Fruit fly (Drosophila melanogaster): Measurements from ENCODE around the gene RFeSP.
A peak's percentile ranks its signal among the peaks of the same experiment; 100 is the strongest.

Gene RFeSP

dm6 chr2L:1648677-1649078 is 34.7 kb upstream of the RFeSP start (continued):
- TF ChIP-seq Nf-YC (tag; optimal IDR thresholded peaks at IDR 0.05), result no peak
- TF ChIP-seq CG43689 (GFP tag; IDR thresholded peaks at IDR 0.05), result peak; percentile 84
- peak; percentile 79 for TF ChIP-seq trh (GFP tag; optimal IDR thresholded peaks at IDR 0.05)
- TF ChIP-seq eve (GFP tag; optimal IDR thresholded peaks at IDR 0.05), result peak in 1 of 2 experiments; percentile 88
- peak; percentile 81 for TF ChIP-seq run (tag; optimal IDR thresholded peaks at IDR 0.05)
- TF ChIP-seq CG5180 (GFP tag; optimal IDR thresholded peaks at IDR 0.05), result peak; percentile 86
- TF ChIP-seq PHDP (tag; optimal IDR thresholded peaks at IDR 0.05), result peak; percentile 89
- TF ChIP-seq CG1792 (GFP tag; optimal IDR thresholded peaks at IDR 0.05), result peak; percentile 91
- no peak for TF ChIP-seq D (optimal IDR thresholded peaks at IDR 0.05)
- TF ChIP-seq D (GFP tag; optimal IDR thresholded peaks at IDR 0.05), result peak; percentile 79
- TF ChIP-seq CG5245 (GFP tag; optimal IDR thresholded peaks at IDR 0.05), result peak; percentile 29
- peak; percentile 48 for TF ChIP-seq kay (GFP tag; optimal IDR thresholded peaks at IDR 0.05)
- TF ChIP-seq dan (GFP tag; IDR thresholded peaks at IDR 0.05), result no peak
- peak; percentile 15 for TF ChIP-seq CG8924 (tag; optimal IDR thresholded peaks at IDR 0.05)
- peak; percentile 66 for TF ChIP-seq pfk (GFP tag; optimal IDR thresholded peaks at IDR 0.05)
- no peak for TF ChIP-seq pan (optimal IDR thresholded peaks at IDR 0.05)
- peak in 1 of 2 experiments; percentile 80 for TF ChIP-seq pan (GFP tag; optimal IDR thresholded peaks at IDR 0.05 in 1 of 2, IDR thresholded peaks at IDR 0.05 in 1 of 2)
- peak; percentile 20 for TF ChIP-seq Spps (tag; optimal IDR thresholded peaks at IDR 0.05)
- no peak for TF ChIP-seq cas (GFP tag; IDR thresholded peaks at IDR 0.05)
- peak; percentile 74 for TF ChIP-seq pnt (GFP tag; optimal IDR thresholded peaks at IDR 0.05)
- peak; percentile 44; the same call in 1 of the 2 replicates for TF ChIP-seq ap (GFP tag; IDR thresholded peaks at IDR 0.05)
- peak; percentile 38 for TF ChIP-seq jumu (GFP tag; optimal IDR thresholded peaks at IDR 0.05)
- peak; percentile 33 for TF ChIP-seq psq (GFP tag; optimal IDR thresholded peaks at IDR 0.05)
- TF ChIP-seq CG4820 (GFP tag; optimal IDR thresholded peaks at IDR 0.05), result peak; percentile 65
- TF ChIP-seq sima (GFP tag; optimal IDR thresholded peaks at IDR 0.05), result peak; percentile 86
- peak; percentile 34 to 78 for TF ChIP-seq dpn (GFP tag; optimal IDR thresholded peaks at IDR 0.05)
- TF ChIP-seq Atf6 (GFP tag; IDR thresholded peaks at IDR 0.05), result peak; percentile 55
- peak; percentile 95 for TF ChIP-seq CG8478 (optimal IDR thresholded peaks at IDR 0.05)
- no peak; the same call in 1 of the 2 replicates for TF ChIP-seq Ravus (GFP tag; IDR thresholded peaks at IDR 0.05)
- TF ChIP-seq CG6175 (GFP tag; IDR thresholded peaks at IDR 0.05), result no peak
- peak; percentile 28; the same call in 1 of the 2 replicates for TF ChIP-seq dimm (GFP tag; IDR thresholded peaks at IDR 0.05)
- peak; percentile 86 for TF ChIP-seq maf-S (GFP tag; optimal IDR thresholded peaks at IDR 0.05)
- peak; percentile 75 for TF ChIP-seq CG6254 (GFP tag; optimal IDR thresholded peaks at IDR 0.05)
- TF ChIP-seq row (GFP tag; IDR thresholded peaks at IDR 0.05), result no peak
- peak; percentile 62 for TF ChIP-seq YL-1 (GFP tag; optimal IDR thresholded peaks at IDR 0.05)
- TF ChIP-seq Asciz (GFP tag; optimal IDR thresholded peaks at IDR 0.05), result peak; percentile 99
- peak; percentile 12 for TF ChIP-seq Ssrp (tag; optimal IDR thresholded peaks at IDR 0.05)
- peak; percentile 74 for TF ChIP-seq vvl (GFP tag; IDR thresholded peaks at IDR 0.05)
- TF ChIP-seq CG7987 (GFP tag; optimal IDR thresholded peaks at IDR 0.05), result peak; percentile 97
- TF ChIP-seq cato (GFP tag; optimal IDR thresholded peaks at IDR 0.05; ENCODE audit: borderline replicate concordance), result peak; percentile 70
- TF ChIP-seq B-H2 (GFP tag; optimal IDR thresholded peaks at IDR 0.05), result no peak
- peak; percentile 90 for TF ChIP-seq btn (GFP tag; optimal IDR thresholded peaks at IDR 0.05)
- no peak for TF ChIP-seq jigr1 (GFP tag; IDR thresholded peaks at IDR 0.05)
- no peak for TF ChIP-seq lov (optimal IDR thresholded peaks at IDR 0.05)
- peak; percentile 88 for TF ChIP-seq lov (GFP tag; IDR thresholded peaks at IDR 0.05)
- peak; percentile 41; the same call in 2 of the 3 replicates for TF ChIP-seq CG14050 (GFP tag; IDR thresholded peaks at IDR 0.05)
- TF ChIP-seq CG13424 (tag; optimal IDR thresholded peaks at IDR 0.05), result peak; percentile 65
- TF ChIP-seq sna (GFP tag; IDR thresholded peaks at IDR 0.05; ENCODE audit: partially characterized antibody), result no peak
- peak; percentile 63; the same call in 2 of the 3 replicates for TF ChIP-seq H15 (GFP tag; IDR thresholded peaks at IDR 0.05)
- TF ChIP-seq Deaf1 (tag; optimal IDR thresholded peaks at IDR 0.05), result peak; percentile 45
- TF ChIP-seq chm (GFP tag; IDR thresholded peaks at IDR 0.05), result peak; percentile 75
- peak; percentile 86 for TF ChIP-seq NC2α (GFP tag; optimal IDR thresholded peaks at IDR 0.05)
- TF ChIP-seq jing (GFP tag; optimal IDR thresholded peaks at IDR 0.05), result peak; percentile 81

All from whole organism, embryonic.